Worm (Caenorhabditis elegans): ENCODE data around the gene rad-23.

DNA sequence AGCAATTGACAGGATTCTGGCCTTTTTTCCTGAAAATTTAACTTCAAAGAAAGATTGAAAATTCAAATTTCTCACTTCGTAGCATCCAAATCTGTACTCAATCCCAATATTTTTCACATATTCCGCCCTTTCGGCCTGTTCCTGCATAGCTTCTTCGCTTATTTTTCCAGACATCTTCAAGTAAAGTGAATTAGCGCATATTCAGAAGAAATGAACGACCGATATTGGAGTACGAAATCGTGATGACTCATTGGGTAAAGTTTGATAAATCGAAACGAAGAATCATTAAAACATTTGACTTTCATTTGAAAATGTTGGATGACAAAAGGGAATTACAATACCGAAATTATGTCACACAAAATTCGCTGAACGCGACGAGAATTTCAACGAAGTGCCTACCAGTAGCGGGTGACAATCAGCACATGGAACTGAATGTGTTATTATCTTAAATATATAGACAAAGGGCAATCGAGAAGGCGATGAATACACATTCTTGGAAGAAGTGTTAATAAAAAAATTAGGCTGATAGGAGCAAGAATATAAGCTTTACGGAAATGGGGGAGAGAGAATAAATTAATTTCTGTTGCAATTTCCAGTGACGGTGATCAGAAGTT is 1.4 kb downstream of the rad-23 start, which contains the start of gene coa-7:
- no peak for TF ChIP-seq ceh-82 (tag; optimal IDR thresholded peaks at IDR 0.05)
- TF ChIP-seq madf-5 (GFP tag; IDR thresholded peaks at IDR 0.05) = no peak
- TF ChIP-seq nhr-77 (tag; optimal IDR thresholded peaks at IDR 0.05) = no peak
- no peak for TF ChIP-seq hif-1 (tag; optimal IDR thresholded peaks at IDR 0.05)
- no peak for TF ChIP-seq nhr-28 (tag; optimal IDR thresholded peaks at IDR 0.05)
- no peak for TF ChIP-seq fkh-10 (GFP tag; optimal IDR thresholded peaks at IDR 0.05)
- no peak for TF ChIP-seq ceh-62 (tag; optimal IDR thresholded peaks at IDR 0.05)
- TF ChIP-seq unc-130 (GFP tag; optimal IDR thresholded peaks at IDR 0.05) = no peak
- TF ChIP-seq spr-3 (GFP tag; optimal IDR thresholded peaks at IDR 0.05) = no peak
- peak in 1 of 2 experiments; percentile 72 for TF ChIP-seq unc-62 (GFP tag; optimal IDR thresholded peaks at IDR 0.05 in 1 of 2)
- TF ChIP-seq unc-62 (tag; optimal IDR thresholded peaks at IDR 0.05) = no peak

Measured in whole organism, L4 larva.